Fruit fly (Drosophila melanogaster): ENCODE measurements around the gene m.

Gene m

DNA sequence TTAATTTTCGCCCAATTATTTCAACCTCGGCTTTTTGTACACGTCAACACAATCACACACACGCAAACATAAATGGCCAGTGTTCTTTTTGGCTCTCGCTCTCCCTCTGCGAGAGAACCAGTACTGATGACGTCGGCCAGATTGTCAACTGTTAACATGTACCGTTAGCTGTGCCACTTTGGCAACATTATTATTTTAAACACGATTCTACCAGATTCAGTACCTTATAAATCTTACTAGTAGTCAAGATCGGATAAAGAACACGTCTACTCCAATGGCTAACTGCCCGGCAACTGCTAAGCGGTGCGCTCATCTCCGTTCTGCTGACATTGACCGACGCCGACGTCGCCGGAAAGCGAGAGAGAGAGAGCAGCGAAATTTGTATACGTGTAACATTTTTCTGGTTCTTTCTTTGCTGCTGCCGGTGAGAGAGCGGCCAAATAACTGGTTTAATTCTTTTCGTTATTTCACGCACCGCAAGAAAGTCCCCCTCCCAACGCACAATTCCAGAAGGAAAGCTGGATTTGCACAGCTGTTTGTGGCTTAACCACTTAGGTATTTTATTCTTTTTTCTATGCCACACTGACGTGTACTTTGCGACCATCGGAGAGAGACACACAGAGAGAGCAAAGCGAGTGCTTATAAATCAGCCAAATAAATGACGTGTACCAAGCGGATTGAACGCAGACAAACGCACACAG, 51.1 kb downstream of the m start (continued):
- no peak for TF ChIP-seq ase (GFP tag; IDR thresholded peaks at IDR 0.05)
- TF ChIP-seq chinmo (GFP tag; IDR thresholded peaks at IDR 0.05; ENCODE audit: partially characterized antibody) = 0 out of 4 replicates have a peak, but pooled peaks have one; percentile 53
- TF ChIP-seq MESR4 (GFP tag; optimal IDR thresholded peaks at IDR 0.05) = peak; percentile 1
- TF ChIP-seq so (GFP tag; IDR thresholded peaks at IDR 0.05) = no peak
- TF ChIP-seq crp (GFP tag; optimal IDR thresholded peaks at IDR 0.05) = peak in 1 of 2 experiments; percentile 32
- no peak for TF ChIP-seq Atf3 (GFP tag; optimal IDR thresholded peaks at IDR 0.05)
- peak; percentile 35 for TF ChIP-seq CG15514 (GFP tag; optimal IDR thresholded peaks at IDR 0.05)
- no peak for TF ChIP-seq ind (GFP tag; optimal IDR thresholded peaks at IDR 0.05)
- no peak for TF ChIP-seq oc (tag; optimal IDR thresholded peaks at IDR 0.05)
- TF ChIP-seq dm (GFP tag; optimal IDR thresholded peaks at IDR 0.05) = no peak
- TF ChIP-seq CG11085 (GFP tag; IDR thresholded peaks at IDR 0.05) = no peak
- no peak for TF ChIP-seq CG31441 (GFP tag; IDR thresholded peaks at IDR 0.05)
- peak; percentile 48 for TF ChIP-seq pros (GFP tag; optimal IDR thresholded peaks at IDR 0.05)
- no peak for TF ChIP-seq Max (GFP tag; optimal IDR thresholded peaks at IDR 0.05)
- no peak for TF ChIP-seq CG14965 (GFP tag; optimal IDR thresholded peaks at IDR 0.05; ENCODE audit: borderline replicate concordance)
- no peak for TF ChIP-seq CG2199 (GFP tag; IDR thresholded peaks at IDR 0.05)
- no peak for TF ChIP-seq D (optimal IDR thresholded peaks at IDR 0.05)
- TF ChIP-seq D (GFP tag; optimal IDR thresholded peaks at IDR 0.05) = no peak
- no peak for TF ChIP-seq ranshi (GFP tag; IDR thresholded peaks at IDR 0.05)
- TF ChIP-seq CG12219 (GFP tag; optimal IDR thresholded peaks at IDR 0.05) = no peak
- no peak for TF ChIP-seq Six4 (GFP tag; optimal IDR thresholded peaks at IDR 0.05)
- TF ChIP-seq cad (GFP tag; optimal IDR thresholded peaks at IDR 0.05) = no peak
- no peak for TF ChIP-seq Bteb2 (GFP tag; optimal IDR thresholded peaks at IDR 0.05)
- TF ChIP-seq CG13894 (tag; optimal IDR thresholded peaks at IDR 0.05) = no peak
- TF ChIP-seq z (GFP tag; IDR thresholded peaks at IDR 0.05) = no peak
- no peak for TF ChIP-seq CG18619 (GFP tag; optimal IDR thresholded peaks at IDR 0.05)
- no peak for TF ChIP-seq sob (GFP tag; IDR thresholded peaks at IDR 0.05)
- TF ChIP-seq mirr (GFP tag; optimal IDR thresholded peaks at IDR 0.05) = no peak
- no peak for TF ChIP-seq Opbp (GFP tag; IDR thresholded peaks at IDR 0.05; ENCODE audit: partially characterized antibody)
- no peak for TF ChIP-seq CG4820 (GFP tag; optimal IDR thresholded peaks at IDR 0.05)
- TF ChIP-seq Antp (GFP tag; optimal IDR thresholded peaks at IDR 0.05) = no peak
- no peak for TF ChIP-seq H15 (GFP tag; IDR thresholded peaks at IDR 0.05)
- TF ChIP-seq CG7357 (GFP tag; IDR thresholded peaks at IDR 0.05) = no peak
- no peak for TF ChIP-seq CG7271 (tag; optimal IDR thresholded peaks at IDR 0.05)
- no peak for TF ChIP-seq ab (GFP tag; optimal IDR thresholded peaks at IDR 0.05)
- no peak for TF ChIP-seq CG17612 (GFP tag; IDR thresholded peaks at IDR 0.05)
- no peak for TF ChIP-seq CG14667 (GFP tag; IDR thresholded peaks at IDR 0.05)
- no peak for TF ChIP-seq cas (GFP tag; IDR thresholded peaks at IDR 0.05)
- 0 out of 2 replicates have a peak, but pooled peaks have one; percentile 11 for TF ChIP-seq CG32767 (GFP tag; IDR thresholded peaks at IDR 0.05)
- TF ChIP-seq slbo (GFP tag; IDR thresholded peaks at IDR 0.05) = no peak
- no peak for TF ChIP-seq Vsx1 (GFP tag; optimal IDR thresholded peaks at IDR 0.05)
- TF ChIP-seq CG34224 (GFP tag; IDR thresholded peaks at IDR 0.05; ENCODE audit: partially characterized antibody) = peak; percentile 64
- peak; percentile 71 for TF ChIP-seq Nf-YB (GFP tag; optimal IDR thresholded peaks at IDR 0.05)
- TF ChIP-seq CG17359 (tag; optimal IDR thresholded peaks at IDR 0.05) = peak; percentile 5
- TF ChIP-seq sd (tag; optimal IDR thresholded peaks at IDR 0.05) = peak; percentile 23
- TF ChIP-seq CoRest (tag; optimal IDR thresholded peaks at IDR 0.05) = no peak
- TF ChIP-seq CG10462 (GFP tag; optimal IDR thresholded peaks at IDR 0.05) = no peak
- no peak for TF ChIP-seq CG10321 (GFP tag; IDR thresholded peaks at IDR 0.05)
- peak; percentile 79 for TF ChIP-seq Adf1 (GFP tag; IDR thresholded peaks at IDR 0.05)
- no peak for TF ChIP-seq Mrtf (GFP tag; IDR thresholded peaks at IDR 0.05)
- no peak for TF ChIP-seq jing (GFP tag; optimal IDR thresholded peaks at IDR 0.05)
